Fruit fly (Drosophila melanogaster) whole organism, embryonic: ENCODE data around the gene Tim13.

Source experiments
- Abd-B ChIP-seq: fragments of 200-800 bp; sonication (Bioruptor generic); optimal IDR thresholded peaks from 2 replicates; lab custom pipeline; 2018; ENCODE audit warnings: missing biosample characterization, mild to moderate bottlenecking, missing genetic modification characterization, moderate library complexity
- Antp ChIP-seq: fragments of 200-800 bp; sonication (Bioruptor generic); optimal IDR thresholded peaks from 3 replicates; lab custom pipeline; 2016; ENCODE audit warnings: missing biosample characterization, missing genetic modification characterization
- CG11247 ChIP-seq: fragments of 200-800 bp; sonication (Bioruptor generic); IDR thresholded peaks from 2 replicates; pipeline ENCODE4 v1.3.6; 2022; ENCODE audit warnings: missing biosample characterization, missing genetic modification characterization
- CG11560 ChIP-seq: fragments of 200-800 bp; sonication (Bioruptor generic); IDR thresholded peaks from 3 replicates; pipeline ENCODE4 v1.3.6; 2022; ENCODE audit warnings: missing biosample characterization, missing genetic modification characterization
- CG12071 ChIP-seq: fragments of 200-800 bp; sonication (Bioruptor generic); optimal IDR thresholded peaks from 3 replicates; lab custom pipeline; 2018; ENCODE audit warnings: missing biosample characterization, mild to moderate bottlenecking, missing genetic modification characterization
- CG12219 ChIP-seq: fragments of 200-800 bp; sonication (Bioruptor generic); optimal IDR thresholded peaks from 3 replicates; lab custom pipeline; 2018; ENCODE audit warnings: missing biosample characterization, mild to moderate bottlenecking, missing genetic modification characterization
- CG12769 ChIP-seq: fragments of 200-800 bp; sonication (Bioruptor generic); optimal IDR thresholded peaks from 2 replicates; lab custom pipeline; 2019; ENCODE audit warnings: missing biosample characterization, mild to moderate bottlenecking, missing genetic modification characterization, moderate library complexity
- CG13624 ChIP-seq: fragments of 200-800 bp; sonication (Bioruptor generic); optimal IDR thresholded peaks from 2 replicates; lab custom pipeline; 2016; ENCODE audit warnings: missing biosample characterization, missing genetic modification characterization
- CG1602 ChIP-seq: fragments of 200-800 bp; sonication (Bioruptor generic); optimal IDR thresholded peaks from 3 replicates; lab custom pipeline; 2016; ENCODE audit warnings: missing biosample characterization, missing genetic modification characterization
- CG17359 ChIP-seq: fragments of 200-800 bp; sonication (Bioruptor generic); optimal IDR thresholded peaks from 3 replicates; lab custom pipeline; 2018; ENCODE audit warnings: missing biosample characterization, mild to moderate bottlenecking, missing genetic modification characterization, moderate library complexity
- CG17385 ChIP-seq: fragments of 200-800 bp; sonication (Bioruptor generic); optimal IDR thresholded peaks from 3 replicates; lab custom pipeline; 2018; ENCODE audit warnings: missing biosample characterization, mild to moderate bottlenecking, missing genetic modification characterization
- CG18764 ChIP-seq: fragments of 200-800 bp; sonication (Bioruptor generic); optimal IDR thresholded peaks from 3 replicates; lab custom pipeline; 2016; ENCODE audit warnings: missing biosample characterization, missing genetic modification characterization
- CG31441 ChIP-seq: fragments of 200-800 bp; sonication (Bioruptor generic); IDR thresholded peaks from 2 replicates; pipeline ENCODE4 v1.3.6; 2022; ENCODE audit warnings: missing biosample characterization, missing genetic modification characterization
- CG32532 ChIP-seq: fragments of 200-800 bp; sonication (Bioruptor generic); IDR thresholded peaks from 2 replicates; pipeline ENCODE4 v1.3.6; 2022; ENCODE audit warnings: missing biosample characterization, missing genetic modification characterization
- CG33213 ChIP-seq: fragments of 200-800 bp; sonication (Bioruptor generic); optimal IDR thresholded peaks from 3 replicates; lab custom pipeline; 2016; ENCODE audit warnings: missing biosample characterization, missing genetic modification characterization
- CG34376 ChIP-seq: fragments of 200-800 bp; sonication (Bioruptor generic); optimal IDR thresholded peaks from 2 replicates; lab custom pipeline; 2018; ENCODE audit warnings: missing biosample characterization, mild to moderate bottlenecking, missing genetic modification characterization
- CG5245 ChIP-seq: fragments of 200-800 bp; sonication (Bioruptor generic); optimal IDR thresholded peaks from 3 replicates; lab custom pipeline; 2016; ENCODE audit warnings: missing biosample characterization, missing genetic modification characterization
- CG6765 ChIP-seq: fragments of 200-800 bp; sonication (Bioruptor generic); optimal IDR thresholded peaks from 3 replicates; lab custom pipeline; 2017; ENCODE audit warnings: missing biosample characterization, mild to moderate bottlenecking, missing genetic modification characterization
- CG9437 ChIP-seq: fragments of 200-800 bp; sonication (Bioruptor generic); optimal IDR thresholded peaks from 2 replicates; lab custom pipeline; 2018; ENCODE audit warnings: missing biosample characterization, mild to moderate bottlenecking, missing genetic modification characterization
- Camta ChIP-seq: fragments of 200-800 bp; sonication (Bioruptor generic); optimal IDR thresholded peaks from 2 replicates; lab custom pipeline; 2016; ENCODE audit warnings: missing biosample characterization, missing genetic modification characterization
- ERR ChIP-seq: fragments of 200-800 bp; sonication (Bioruptor generic); optimal IDR thresholded peaks from 2 replicates; lab custom pipeline; 2016; ENCODE audit warnings: missing biosample characterization, missing genetic modification characterization
- Ets97D ChIP-seq: fragments of 200-800 bp; sonication (Bioruptor generic); optimal IDR thresholded peaks from 3 replicates; lab custom pipeline; 2016; ENCODE audit warnings: missing biosample characterization, missing genetic modification characterization
- Fer1 ChIP-seq: fragments of 200-800 bp; sonication (Bioruptor generic); optimal IDR thresholded peaks from 2 replicates; lab custom pipeline; 2017; ENCODE audit warnings: missing biosample characterization, mild to moderate bottlenecking, missing genetic modification characterization
- HLH54F ChIP-seq: fragments of 200-800 bp; sonication (Bioruptor generic); optimal IDR thresholded peaks from 3 replicates; lab custom pipeline; 2016; ENCODE audit warnings: missing biosample characterization, missing genetic modification characterization
- Hr39 ChIP-seq: fragments of >200 bp; optimal IDR thresholded peaks from 2 replicates; lab custom pipeline; 2017
- Jarid2 ChIP-seq: fragments of 200-800 bp; sonication (Bioruptor generic); optimal IDR thresholded peaks from 3 replicates; lab custom pipeline; 2017; ENCODE audit warnings: mild to moderate bottlenecking, missing biosample characterization, missing genetic modification reagents, missing genetic modification characterization
- NC2β ChIP-seq: fragments of 200-800 bp; sonication (Bioruptor generic); optimal IDR thresholded peaks from 2 replicates; lab custom pipeline; 2016; ENCODE audit warnings: missing biosample characterization, missing genetic modification characterization
- Oli ChIP-seq: fragments of 200-800 bp; sonication (Bioruptor generic); optimal IDR thresholded peaks from 2 replicates; lab custom pipeline; 2018; ENCODE audit warnings: missing biosample characterization, mild to moderate bottlenecking, missing genetic modification characterization, moderate library complexity
- Stat92E ChIP-seq, 3 experiments: fragments of >200 bp in 2 of 3; fragments of 200-800 bp in 1 of 3; sonication (Bioruptor generic) in 1 of 3; optimal IDR thresholded peaks; 2 replicates each; lab custom pipeline; 2017 to 2019; ENCODE audit warnings: missing biosample characterization in 3 of 3, missing genetic modification characterization in 3 of 3, mild to moderate bottlenecking in 1 of 3, moderate library complexity in 1 of 3
- ato ChIP-seq: fragments of 200-800 bp; sonication (Bioruptor generic); IDR thresholded peaks from 2 replicates; pipeline ENCODE4 v1.3.6; 2022; ENCODE audit warnings: missing biosample characterization, missing genetic modification characterization; ENCODE audit not compliant: partially characterized antibody
- bbx ChIP-seq: fragments of 200-800 bp; sonication (Bioruptor generic); IDR thresholded peaks from 2 replicates; pipeline ENCODE4 v1.3.6; 2022; ENCODE audit warnings: missing biosample characterization, missing genetic modification characterization; ENCODE audit not compliant: partially characterized antibody
- chn ChIP-seq: fragments of 200-800 bp; sonication (Bioruptor generic); optimal IDR thresholded peaks from 2 replicates; lab custom pipeline; 2016; ENCODE audit warnings: missing biosample characterization, missing genetic modification characterization
- cwo ChIP-seq: fragments of 200-800 bp; sonication (Bioruptor generic); optimal IDR thresholded peaks from 3 replicates; lab custom pipeline; 2017; ENCODE audit warnings: missing biosample characterization, missing genetic modification characterization, mild to moderate bottlenecking, moderate library complexity, missing genetic modification reagents
- dati ChIP-seq: fragments of 200-800 bp; sonication (Bioruptor generic); IDR thresholded peaks from 2 replicates; pipeline ENCODE4 v1.3.6; 2022; ENCODE audit warnings: missing biosample characterization, missing genetic modification characterization
- emc ChIP-seq: fragments of 200-800 bp; sonication (Bioruptor generic); optimal IDR thresholded peaks from 2 replicates; lab custom pipeline; 2016; ENCODE audit warnings: missing biosample characterization, missing genetic modification characterization
- insv ChIP-seq, 2 experiments: fragments of 200-800 bp; sonication (Bioruptor generic); optimal IDR thresholded peaks; 3 replicates each; lab custom pipeline; 2016 to 2018; ENCODE audit warnings: missing biosample characterization in 2 of 2, missing genetic modification characterization in 2 of 2
- jumu ChIP-seq: fragments of 200-800 bp; sonication (Bioruptor generic); optimal IDR thresholded peaks from 3 replicates; lab custom pipeline; 2016; ENCODE audit warnings: missing biosample characterization, missing genetic modification characterization
- kay ChIP-seq: fragments of 200-800 bp; sonication (Bioruptor generic); optimal IDR thresholded peaks from 2 replicates; lab custom pipeline; 2016; ENCODE audit warnings: missing biosample characterization, missing genetic modification characterization
- nau ChIP-seq: fragments of 200-800 bp; sonication (Bioruptor generic); optimal IDR thresholded peaks from 3 replicates; lab custom pipeline; 2017; ENCODE audit warnings: missing biosample characterization, mild to moderate bottlenecking, missing genetic modification characterization, missing genetic modification reagents
- otp ChIP-seq: fragments of 200-800 bp; sonication (Bioruptor generic); IDR thresholded peaks from 3 replicates; pipeline ENCODE4, ENCODE4 v1.3.6; 2022; ENCODE audit warnings: missing biosample characterization, missing genetic modification characterization
- pnt ChIP-seq: fragments of 200-800 bp; sonication (Bioruptor generic); optimal IDR thresholded peaks from 3 replicates; lab custom pipeline; 2016; ENCODE audit warnings: missing biosample characterization, missing genetic modification characterization
- prd ChIP-seq, 3 experiments: fragments of >200 bp in 2 of 3; fragments of 200-800 bp in 1 of 3; sonication (Bioruptor generic) in 1 of 3; optimal IDR thresholded peaks in 2 of 3; IDR thresholded peaks in 1 of 3; 2 replicates in 2 of 3; 3 replicates in 1 of 3; pipeline versions ENCODE4 v1.3.6 to Lab custom; 2017 to 2022; ENCODE audit warnings: missing biosample characterization in 1 of 3, missing genetic modification characterization in 1 of 3
- scrt ChIP-seq: fragments of 200-800 bp; sonication (Bioruptor generic); optimal IDR thresholded peaks from 2 replicates; lab custom pipeline; 2018; ENCODE audit warnings: missing biosample characterization, mild to moderate bottlenecking, missing genetic modification characterization, moderate library complexity
- sens ChIP-seq: fragments of 200-800 bp; sonication (Bioruptor generic); peaks from one replicate; lab custom pipeline; 2016; ENCODE audit warnings: missing biosample characterization, missing genetic modification characterization
- shn ChIP-seq: fragments of 200-800 bp; sonication (Bioruptor generic); optimal IDR thresholded peaks from 3 replicates; lab custom pipeline; 2016; ENCODE audit warnings: missing biosample characterization, missing genetic modification characterization
- tgo ChIP-seq: fragments of 200-800 bp; sonication (Bioruptor generic); IDR thresholded peaks from 3 replicates; pipeline ENCODE4 v1.3.6; 2022; ENCODE audit warnings: missing biosample characterization, missing genetic modification characterization
- tna ChIP-seq: fragments of 200-800 bp; sonication (Bioruptor generic); IDR thresholded peaks from 2 replicates; pipeline ENCODE4 v1.3.6; 2022; ENCODE audit warnings: missing biosample characterization, missing genetic modification characterization; ENCODE audit not compliant: partially characterized antibody
- vvl ChIP-seq: fragments of 200-800 bp; sonication (Bioruptor generic); IDR thresholded peaks from 2 replicates; pipeline ENCODE4 v1.3.6; 2022; ENCODE audit warnings: missing biosample characterization, missing genetic modification characterization

Tim13 gene

DNA sequence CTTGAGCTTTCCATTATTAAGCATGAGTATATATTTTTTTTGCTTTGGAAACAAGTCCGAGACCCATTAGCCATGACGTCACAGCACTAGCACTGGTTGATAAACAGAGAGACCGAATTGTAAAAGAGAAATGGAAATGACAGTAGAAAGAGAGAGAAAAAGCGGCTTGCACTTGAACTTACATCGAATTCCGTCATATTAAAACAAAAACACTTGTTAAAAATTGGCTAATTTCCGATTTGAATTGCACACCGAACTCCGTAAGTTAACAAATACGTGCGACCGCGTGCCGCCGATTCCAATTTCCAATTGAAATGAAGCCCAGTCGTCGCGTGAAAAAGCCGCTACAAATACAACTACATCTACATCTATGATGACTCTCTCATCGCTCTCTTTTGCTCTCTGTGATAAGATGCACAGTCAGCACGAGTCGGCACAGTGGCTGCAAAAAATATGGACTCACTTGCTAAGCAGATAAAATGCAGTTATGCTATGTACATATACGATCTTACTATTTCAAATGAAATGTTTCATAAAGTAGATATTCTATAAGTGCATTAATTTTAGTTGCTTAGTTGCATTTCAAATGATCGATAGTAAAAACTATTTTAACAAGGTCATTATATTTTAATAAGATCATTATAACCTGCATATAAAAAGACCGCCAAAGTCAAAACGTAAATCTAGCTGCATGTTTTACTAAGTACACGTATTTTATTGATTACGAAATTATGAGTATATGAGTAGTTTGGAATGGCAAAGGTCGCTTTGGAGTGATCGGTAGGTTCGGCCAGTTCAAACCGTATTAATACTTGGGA lies 45.5 kb upstream of the Tim13 start (continued):
- TF ChIP-seq CG33213: no peak
- peak; percentile 17 for TF ChIP-seq Oli
- TF ChIP-seq kay (GFP tag; lab: Kevin White, UChicago): peak; percentile 69
- peak; percentile 24 for TF ChIP-seq Camta (GFP tag; lab: Kevin White, UChicago)
- TF ChIP-seq CG34376 (GFP tag; lab: Kevin White, UChicago): peak; percentile 68
- TF ChIP-seq scrt (GFP tag; lab: Kevin White, UChicago): peak; percentile 12
- no peak for TF ChIP-seq CG12769
- TF ChIP-seq nau (GFP tag; lab: Kevin White, UChicago): peak; percentile 11
- TF ChIP-seq insv (GFP tag; optimal IDR thresholded peaks at IDR 0.05; lab: Kevin White, UChicago): no peak
- TF ChIP-seq otp (GFP tag; lab: Robert Waterston, UW): no peak
- TF ChIP-seq cwo (GFP tag; lab: Kevin White, UChicago): peak; percentile 86
- peak; percentile 1 for TF ChIP-seq NC2β (GFP tag; lab: Kevin White, UChicago)
- TF ChIP-seq jumu (GFP tag; lab: Kevin White, UChicago): no peak
- TF ChIP-seq dati (GFP tag; lab: Robert Waterston, UW): no peak
- no peak for TF ChIP-seq CG11560 (tag; lab: Robert Waterston, UW)
- TF ChIP-seq Antp: peak; percentile 15
- TF ChIP-seq ato: no peak
- no peak for TF ChIP-seq Abd-B
- TF ChIP-seq Hr39: no peak
- no peak for TF ChIP-seq pnt (GFP tag; lab: Kevin White, UChicago)
- peak; percentile 46 for TF ChIP-seq CG13624 (GFP tag; lab: Kevin White, UChicago)
- TF ChIP-seq chn (GFP tag; lab: Kevin White, UChicago): no peak
- TF ChIP-seq CG12071 (GFP tag; lab: Kevin White, UChicago): peak; percentile 31
- TF ChIP-seq CG6765: peak; percentile 4
- peak; percentile 44; the same call in 1 of the 3 replicates for TF ChIP-seq tgo (GFP tag; lab: Robert Waterston, UW)
- TF ChIP-seq emc (GFP tag; lab: Kevin White, UChicago): no peak
- 0 out of 2 replicates have a peak, but pooled peaks have one; percentile 12 for TF ChIP-seq CG31441
- no peak for TF ChIP-seq Fer1 (GFP tag; lab: Kevin White, UChicago)
- peak; percentile 72; the same call in 1 of the 2 replicates for TF ChIP-seq CG32532 (GFP tag; lab: Robert Waterston, UW)
- peak; percentile 10 for TF ChIP-seq ERR (GFP tag; lab: Kevin White, UChicago)
- TF ChIP-seq CG5245: no peak
- peak; percentile 11 for TF ChIP-seq CG1602
- no peak for TF ChIP-seq CG18764 (GFP tag; lab: Kevin White, UChicago)
- TF ChIP-seq Ets97D (GFP tag; lab: Kevin White, UChicago): no peak
- TF ChIP-seq bbx (GFP tag; lab: Robert Waterston, UW): no peak
- TF ChIP-seq sens: peak; percentile 72
- peak; percentile 48 for TF ChIP-seq shn (GFP tag; lab: Kevin White, UChicago)
- peak; percentile 48 for TF ChIP-seq Jarid2 (GFP tag; lab: Kevin White, UChicago)
- TF ChIP-seq prd (optimal IDR thresholded peaks at IDR 0.05; lab: Kevin White, UChicago): no peak
- TF ChIP-seq prd (GFP tag; IDR thresholded peaks at IDR 0.05; lab: Robert Waterston, UW): peak; percentile 51; the same call in 2 of the 3 replicates
- peak; percentile 29 for TF ChIP-seq CG17385 (GFP tag; lab: Kevin White, UChicago)
- TF ChIP-seq CG17359: peak; percentile 41
- TF ChIP-seq CG12219: peak; percentile 34
- TF ChIP-seq vvl: peak; percentile 83
- peak; percentile 13 for TF ChIP-seq CG9437 (GFP tag; lab: Kevin White, UChicago)
- TF ChIP-seq tna (GFP tag; lab: Robert Waterston, UW): peak; percentile 13; the same call in 1 of the 2 replicates
- TF ChIP-seq Stat92E (GFP tag; optimal IDR thresholded peaks at IDR 0.05; lab: Kevin White, UChicago): peak in 1 of 3 experiments; percentile 36
- TF ChIP-seq HLH54F (GFP tag; lab: Kevin White, UChicago): peak; percentile 26
- 0 out of 2 replicates have a peak, but pooled peaks have one; percentile 32 for TF ChIP-seq CG11247
